Worm (Caenorhabditis elegans) whole organism, L4 larva: ENCODE results near the gene Y55D9A.2.

Experiments
- nhr-28 ChIP-seq: fragments of 150-350 bp; optimal IDR thresholded peaks from 2 replicates; lab custom pipeline; 2014; ENCODE audit warnings: missing biosample characterization, missing genetic modification characterization
- unc-39 ChIP-seq: sonication (generic microtip); optimal IDR thresholded peaks from 2 replicates; lab custom pipeline; 2017; ENCODE audit warnings: missing biosample characterization, missing genetic modification characterization

ce11 chrIV:12630922-12631321, 25.7 kb upstream of the Y55D9A.2 start, which contains the start of gene ark-1:
- no peak for TF ChIP-seq nhr-28 (tag; lab: Kevin White, UChicago)
- no peak for TF ChIP-seq unc-39 (tag; lab: Kevin White, UChicago)
